Worm (Caenorhabditis elegans): Measurements from ENCODE around the gene srz-9.

ce11 chrIII:1243199-1243598, 20.6 kb upstream of the srz-9 start, which contains the start of gene fbxa-63:
- TF ChIP-seq ceh-2 (tag; optimal IDR thresholded peaks at IDR 0.05) (no peak), rnt-1 (tag; optimal IDR thresholded peaks at IDR 0.05) (no peak), pha-4 (tag; optimal IDR thresholded peaks at IDR 0.05) (no peak), K09A11.1 (tag; optimal IDR thresholded peaks at IDR 0.05; ENCODE audit: insufficient read depth) (no peak), ceh-31 (tag; optimal IDR thresholded peaks at IDR 0.05) (no peak), pat-9 (tag; optimal IDR thresholded peaks at IDR 0.05) (no peak), unc-42 (tag; optimal IDR thresholded peaks at IDR 0.05) (no peak), ceh-22 (tag; optimal IDR thresholded peaks at IDR 0.05) (no peak), pqm-1 (tag; optimal IDR thresholded peaks at IDR 0.05) (no peak), C08G9.2 (tag; optimal IDR thresholded peaks at IDR 0.05) (no peak)

Data from whole organism, late embryonic.